Fruit fly (Drosophila melanogaster): Measurements from ENCODE around the gene Rop.

Gene Rop

dm6 chr3L:4138804-4139521, at the start of gene Rop, which contains the start of gene Ras64B:
Gene Rop (minus strand): TSS chr3L:4138996.
Gene Ras64B (plus strand): TSS chr3L:4139076.
- TF ChIP-seq D (optimal IDR thresholded peaks at IDR 0.05) (no peak), D (GFP tag; optimal IDR thresholded peaks at IDR 0.05) (no peak), Doc3 (GFP tag; IDR thresholded peaks at IDR 0.05; ENCODE audit: partially characterized antibody) (peak; percentile 28; the same call in 2 of the 3 replicates), Mes4 (GFP tag; optimal IDR thresholded peaks at IDR 0.05) (no peak), chn (GFP tag; optimal IDR thresholded peaks at IDR 0.05) (peak; percentile 51), CG32532 (GFP tag; IDR thresholded peaks at IDR 0.05) (peak; percentile 41; the same call in 1 of the 2 replicates), CG9817 (tag; optimal IDR thresholded peaks at IDR 0.05) (peak; percentile 17), sd (tag; optimal IDR thresholded peaks at IDR 0.05) (peak; percentile 67), Hmr (GFP tag; optimal IDR thresholded peaks at IDR 0.05) (peak; percentile 65), sqz (GFP tag; optimal IDR thresholded peaks at IDR 0.05) (peak; percentile 94), Rx (GFP tag; IDR thresholded peaks at IDR 0.05) (no peak), CG8924 (tag; optimal IDR thresholded peaks at IDR 0.05) (peak; percentile 61), Sin3A (optimal IDR thresholded peaks at IDR 0.05) (peak; percentile 91), CG15601 (tag; optimal IDR thresholded peaks at IDR 0.05) (peak; percentile 42), Gsc (GFP tag; IDR thresholded peaks at IDR 0.05) (no peak), CHES-1-like (GFP tag; optimal IDR thresholded peaks at IDR 0.05) (peak; percentile 75), dm (GFP tag; optimal IDR thresholded peaks at IDR 0.05) (peak; percentile 50), CG34376 (GFP tag; optimal IDR thresholded peaks at IDR 0.05) (peak; percentile 65), ase (GFP tag; IDR thresholded peaks at IDR 0.05) (no peak), CG7745 (tag; optimal IDR thresholded peaks at IDR 0.05) (no peak), CG1602 (GFP tag; optimal IDR thresholded peaks at IDR 0.05) (no peak), CG3407 (GFP tag; optimal IDR thresholded peaks at IDR 0.05) (no peak), gce (GFP tag; IDR thresholded peaks at IDR 0.05) (no peak; the same call in 2 of the 3 replicates), ara (GFP tag; IDR thresholded peaks at IDR 0.05) (no peak), CG11085 (GFP tag; IDR thresholded peaks at IDR 0.05) (no peak), CG15269 (tag; optimal IDR thresholded peaks at IDR 0.05) (no peak), CG1647 (GFP tag; optimal IDR thresholded peaks at IDR 0.05) (peak; percentile 11), CG15073 (GFP tag; optimal IDR thresholded peaks at IDR 0.05) (no peak), Neu2 (GFP tag; optimal IDR thresholded peaks at IDR 0.05; ENCODE audit: borderline replicate concordance) (no peak), kni (GFP tag; optimal IDR thresholded peaks at IDR 0.05) (no peak), CG8359 (GFP tag; optimal IDR thresholded peaks at IDR 0.05; ENCODE audit: borderline replicate concordance) (no peak), CG4328 (GFP tag; optimal IDR thresholded peaks at IDR 0.05) (no peak), CG18476 (GFP tag; optimal IDR thresholded peaks at IDR 0.05) (no peak), CG6175 (GFP tag; IDR thresholded peaks at IDR 0.05) (no peak), Drgx (GFP tag; IDR thresholded peaks at IDR 0.05) (no peak), ttk (GFP tag; IDR thresholded peaks at IDR 0.05) (no peak), CG4617 (GFP tag; optimal IDR thresholded peaks at IDR 0.05; ENCODE audit: borderline replicate concordance) (peak; percentile 99), CG17612 (GFP tag; IDR thresholded peaks at IDR 0.05) (no peak), wdn (GFP tag; IDR thresholded peaks at IDR 0.05) (no peak), CG7963 (GFP tag; IDR thresholded peaks at IDR 0.05; ENCODE audit: partially characterized antibody) (peak; percentile 77), CG30020 (tag; optimal IDR thresholded peaks at IDR 0.05) (peak; percentile 27), Abd-B (GFP tag; optimal IDR thresholded peaks at IDR 0.05) (peak; percentile 51), Adf1 (GFP tag; IDR thresholded peaks at IDR 0.05) (peak; percentile 56), Mad (GFP tag; optimal IDR thresholded peaks at IDR 0.05) (no peak), usp (GFP tag; optimal IDR thresholded peaks at IDR 0.05) (no peak), ac (GFP tag; optimal IDR thresholded peaks at IDR 0.05) (no peak), CG3163 (GFP tag; optimal IDR thresholded peaks at IDR 0.05) (peak; percentile 46), Sox102F (GFP tag; optimal IDR thresholded peaks at IDR 0.05) (no peak), pfk (GFP tag; optimal IDR thresholded peaks at IDR 0.05) (no peak), HLH54F (GFP tag; optimal IDR thresholded peaks at IDR 0.05) (peak; percentile 32)
